Worm (Caenorhabditis elegans) whole organism, young adult: ENCODE results near the gene gip-1.
A peak's percentile ranks its signal among the peaks of the same experiment; 100 is the strongest.

ENCODE experiments used
- F22D6.2 ChIP-seq: sonication (generic microtip); optimal IDR thresholded peaks from 2 replicates; lab custom pipeline; 2016; ENCODE audit warnings: mild to moderate bottlenecking, missing genetic modification characterization, missing compliant biosample characterization
- F23B12.7 ChIP-seq: sonication (generic microtip); optimal IDR thresholded peaks from 2 replicates; lab custom pipeline; 2017; ENCODE audit warnings: missing genetic modification characterization, mild to moderate bottlenecking, missing compliant biosample characterization, antibody characterized with exemption, moderate library complexity; ENCODE audit not compliant: insufficient read depth
- F33H1.4 ChIP-seq: fragments of 200-800 bp; sonication (Bioruptor generic); IDR thresholded peaks from 2 replicates; pipeline ENCODE4 v1.3.6; 2022; ENCODE audit warnings: missing genetic modification reagents, missing genetic modification characterization, missing compliant biosample characterization
- attf-3 ChIP-seq: fragments of 200-800 bp; sonication (Bioruptor generic); conservative IDR thresholded peaks from 2 replicates; pipeline ENCODE4 v1.3.6; 2022; ENCODE audit warnings: missing genetic modification reagents, missing genetic modification characterization, missing compliant biosample characterization
- attf-5 ChIP-seq: fragments of 200-800 bp; sonication (Bioruptor generic); optimal IDR thresholded peaks from 2 replicates; lab custom pipeline; 2018; ENCODE audit warnings: mild to moderate bottlenecking, missing genetic modification characterization, missing compliant biosample characterization
- dpl-1 ChIP-seq: fragments of 150-350 bp; optimal IDR thresholded peaks from 2 replicates; lab custom pipeline; 2014; ENCODE audit warnings: missing biosample characterization, missing genetic modification reagents, missing genetic modification characterization
- efl-1 ChIP-seq: fragments of 150-350 bp; optimal IDR thresholded peaks from 2 replicates; lab custom pipeline; 2014; ENCODE audit warnings: missing biosample characterization, missing genetic modification reagents, missing genetic modification characterization
- ets-4 ChIP-seq: fragments of 200-800 bp; sonication (Bioruptor generic); optimal IDR thresholded peaks from 2 replicates; lab custom pipeline; 2018; ENCODE audit warnings: mild to moderate bottlenecking, missing genetic modification characterization, missing compliant biosample characterization
- hlh-26 ChIP-seq: fragments of 200-800 bp; sonication (Bioruptor generic); conservative IDR thresholded peaks from 2 replicates; pipeline ENCODE4 v1.3.6; 2022; ENCODE audit warnings: missing genetic modification reagents, missing genetic modification characterization, missing compliant biosample characterization
- hmg-20 ChIP-seq: fragments of 200-800 bp; sonication (Bioruptor generic); IDR thresholded peaks from 2 replicates; pipeline ENCODE4 v1.3.6; 2022; ENCODE audit warnings: missing genetic modification reagents, missing genetic modification characterization, missing compliant biosample characterization
- lin-35 ChIP-seq, 3 experiments: fragments of 150-350 bp in 2 of 3; sonication (generic microtip) in 1 of 3; optimal IDR thresholded peaks; 2 replicates each; lab custom pipeline; 2014 to 2018; ENCODE audit warnings: missing biosample characterization in 3 of 3, missing genetic modification characterization in 3 of 3, missing genetic modification reagents in 3 of 3
- lin-54 ChIP-seq: fragments of 200-800 bp; sonication (Bioruptor generic); optimal IDR thresholded peaks from 2 replicates; lab custom pipeline; 2018; ENCODE audit warnings: mild to moderate bottlenecking, missing genetic modification characterization, missing compliant biosample characterization
- lsl-1 ChIP-seq: fragments of 200-800 bp; sonication (Bioruptor generic); optimal IDR thresholded peaks from 2 replicates; lab custom pipeline; 2018; ENCODE audit warnings: mild to moderate bottlenecking, missing genetic modification characterization, moderate library complexity, missing compliant biosample characterization
- mcd-1 ChIP-seq: fragments of 200-800 bp; sonication (Bioruptor generic); IDR thresholded peaks from 2 replicates; pipeline ENCODE4 v1.3.6; 2022; ENCODE audit warnings: missing genetic modification reagents, missing genetic modification characterization, missing compliant biosample characterization
- nhr-120 ChIP-seq: fragments of 200-800 bp; sonication (Bioruptor generic); IDR thresholded peaks from 2 replicates; pipeline ENCODE4 v1.3.6; 2022; ENCODE audit warnings: missing genetic modification characterization, missing compliant biosample characterization
- nhr-90 ChIP-seq: sonication (generic microtip); optimal IDR thresholded peaks from 2 replicates; lab custom pipeline; 2016; ENCODE audit warnings: missing genotype, mild to moderate bottlenecking, missing genetic modification characterization, missing compliant biosample characterization

gip-1 gene

DNA sequence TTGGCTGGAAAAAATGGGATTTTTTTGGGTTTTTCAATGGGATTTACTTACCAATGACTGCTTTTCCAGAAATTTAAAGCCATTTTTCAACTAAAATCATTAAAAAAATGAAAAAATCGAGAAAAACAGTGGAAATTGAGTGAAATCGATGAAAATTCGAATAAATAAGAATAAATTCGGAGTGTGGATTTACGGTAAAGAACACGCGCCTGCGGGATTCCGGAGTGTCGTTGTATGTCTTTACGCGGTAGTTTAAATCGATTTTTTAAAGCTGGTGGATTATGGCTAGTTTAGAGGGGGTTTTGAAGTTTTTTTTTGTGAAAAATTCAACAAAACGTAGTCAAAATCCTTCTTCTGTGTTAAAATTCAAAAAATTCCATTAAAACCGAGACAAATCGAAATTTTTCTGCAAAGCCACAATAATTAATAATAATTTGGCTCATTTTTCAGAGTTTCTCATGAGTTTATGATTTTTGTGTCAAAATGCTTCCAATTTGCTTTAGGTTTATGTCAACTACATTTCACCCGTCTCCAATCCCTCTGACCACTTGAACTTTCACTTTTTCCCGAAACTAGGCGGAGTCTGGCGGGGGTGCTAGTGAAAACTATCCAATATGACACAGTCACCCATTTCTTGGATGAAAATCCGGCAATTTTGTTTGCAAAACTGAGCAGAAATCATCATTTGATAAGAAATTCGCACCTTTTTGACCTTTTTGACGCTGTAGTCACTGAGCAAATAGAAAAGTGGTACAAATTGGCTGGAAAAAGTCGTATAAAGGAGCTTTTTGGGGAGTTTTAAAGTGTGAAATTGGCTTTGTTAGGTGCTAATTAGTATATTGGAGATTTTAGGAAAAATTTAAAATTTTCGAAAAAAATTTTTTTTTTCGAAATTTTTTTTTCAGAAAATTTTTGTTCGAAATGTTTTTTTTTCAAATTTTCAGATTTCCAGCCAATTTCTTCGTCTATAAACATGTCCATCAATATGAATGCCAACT lies 54.0 kb downstream of the gip-1 start, which contains the start of the genes cic-1 and strm-1:
Gene cic-1, minus strand, starts transcription at position 96 of the 998 bp plus-strand sequence.
Gene strm-1, plus strand, starts transcription at position 945 of the 998 bp plus-strand sequence.
- no peak for TF ChIP-seq hlh-26 (GFP tag; lab: Robert Waterston, UW)
- peak; percentile 51 for TF ChIP-seq efl-1 (GFP tag; lab: Kevin White, UChicago)
- TF ChIP-seq attf-3: peak; percentile 98
- TF ChIP-seq attf-5: peak; percentile 33
- no peak for TF ChIP-seq hmg-20 (GFP tag; lab: Robert Waterston, UW)
- TF ChIP-seq nhr-90 (tag; lab: Kevin White, UChicago): no peak
- TF ChIP-seq F23B12.7 (tag; lab: Kevin White, UChicago): peak; percentile 17
- peak; percentile 52 for TF ChIP-seq dpl-1
- 0 out of 2 replicates have a peak, but pooled peaks have one; percentile 17 for TF ChIP-seq mcd-1 (GFP tag; lab: Robert Waterston, UW)
- TF ChIP-seq lsl-1 (GFP tag; lab: Kevin White, UChicago): peak; percentile 17
- peak; percentile 75 for TF ChIP-seq lin-54 (GFP tag; lab: Kevin White, UChicago)
- peak; percentile 35; the same call in 1 of the 2 replicates for TF ChIP-seq F33H1.4 (GFP tag; lab: Robert Waterston, UW)
- peak in 2 of 3 experiments; percentile 5 to 72 for TF ChIP-seq lin-35 (GFP tag; optimal IDR thresholded peaks at IDR 0.05; lab: Kevin White, UChicago)
- TF ChIP-seq nhr-120 (GFP tag; lab: Robert Waterston, UW): no peak
- TF ChIP-seq, all 124 proteins: peak for 10

DNA sequence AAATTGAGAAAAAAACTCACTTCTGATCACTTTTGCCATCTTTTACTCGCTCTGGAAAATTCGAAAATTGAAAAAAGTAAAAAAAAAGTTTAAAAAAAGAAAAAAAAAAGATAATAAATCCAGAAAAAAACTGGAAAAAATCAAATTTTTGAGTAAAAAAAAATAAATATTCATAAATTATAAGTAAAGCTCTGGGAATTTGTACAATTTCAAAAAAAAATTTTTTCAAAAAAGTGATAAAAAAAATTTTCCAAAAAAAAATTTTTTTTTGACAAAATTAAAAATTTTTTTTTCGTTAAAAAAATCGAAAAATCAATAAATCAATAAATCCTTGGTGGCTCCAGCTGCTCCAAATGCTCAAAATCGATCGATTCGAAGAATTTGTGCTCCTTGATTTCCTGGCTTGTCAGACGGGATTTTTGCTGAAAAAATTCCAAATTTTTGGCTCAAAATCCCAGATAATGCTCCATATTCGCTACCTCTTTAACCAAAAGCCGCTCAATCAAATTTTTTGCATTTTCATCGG lies 63.6 kb downstream of the gip-1 start, which contains the start of gene mrpl-30:
Gene mrpl-30, minus strand, starts transcription at position 51 of the 526 bp plus-strand sequence.
- TF ChIP-seq ets-4 (GFP tag; lab: Kevin White, UChicago) (no peak), F22D6.2 (tag; lab: Kevin White, UChicago) (no peak)
